Fruit fly (Drosophila melanogaster) Kc167 (cell line): ENCODE measurements around the gene Hsp60D.

Source experiments
- Myc ChIP-seq: fragments of >200 bp; optimal IDR thresholded peaks from 2 replicates; lab custom pipeline; 2017; ENCODE audit warnings: missing external identifiers
- Sin3A ChIP-seq: fragments of >200 bp; optimal IDR thresholded peaks from 2 replicates; lab custom pipeline; 2018; ENCODE audit warnings: missing external identifiers
- h ChIP-seq: fragments of >200 bp; optimal IDR thresholded peaks from 3 replicates; lab custom pipeline; 2018; ENCODE audit warnings: missing external identifiers
- insv ChIP-seq: fragments of >200 bp; optimal IDR thresholded peaks from 3 replicates; lab custom pipeline; 2018; ENCODE audit warnings: missing external identifiers
- psq ChIP-seq: fragments of >200 bp; optimal IDR thresholded peaks from 2 replicates; lab custom pipeline; 2017; ENCODE audit warnings: missing external identifiers
- ttk ChIP-seq: sonication (Bioruptor generic); optimal IDR thresholded peaks from 2 replicates; lab custom pipeline; 2017; ENCODE audit warnings: missing external identifiers

DNA sequence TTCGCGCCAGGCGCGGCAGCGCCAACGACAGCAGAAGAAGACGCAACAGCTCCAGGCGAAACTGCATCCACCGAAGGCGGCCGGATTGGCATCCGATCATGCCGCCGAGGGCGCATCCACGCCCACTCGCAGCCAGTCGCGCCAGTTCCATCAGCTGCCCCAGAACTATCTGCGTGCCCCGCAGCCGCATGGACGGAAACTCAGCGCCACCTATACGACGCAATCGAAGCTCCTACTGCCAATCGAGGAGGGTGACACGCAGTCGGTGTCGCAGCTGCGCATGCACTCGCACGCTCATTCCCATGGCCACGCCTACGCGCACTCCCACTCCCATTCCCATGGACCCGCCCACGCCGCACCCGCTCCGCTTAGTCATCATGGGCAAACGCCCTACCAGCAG, 26.0 kb upstream of the Hsp60D start:
- no peak for TF ChIP-seq psq
- TF ChIP-seq h (lab: Kevin White, UChicago): no peak
- no peak for TF ChIP-seq insv (lab: Kevin White, UChicago)
- TF ChIP-seq Sin3A (lab: Kevin White, UChicago): no peak
- no peak for TF ChIP-seq ttk
- no peak for TF ChIP-seq Myc (lab: Kevin White, UChicago)
